Worm (Caenorhabditis elegans) whole organism, mixed stage, embryonic: ENCODE measurements around the gene Y57A10C.1.

Experiments used
- M03D4.4 ChIP-seq: sonication (generic microtip); optimal IDR thresholded peaks from 2 replicates; lab custom pipeline; 2017; ENCODE audit warnings: mild to moderate bottlenecking, missing genetic modification characterization, missing compliant biosample characterization
- bed-3 ChIP-seq: fragments of 200-800 bp; sonication (Bioruptor generic); optimal IDR thresholded peaks from 3 replicates; lab custom pipeline; 2018; ENCODE audit warnings: mild to moderate bottlenecking, missing genetic modification characterization, moderate library complexity, missing compliant biosample characterization
- blmp-1 ChIP-seq: fragments of 150-350 bp; optimal IDR thresholded peaks from 2 replicates; lab custom pipeline; 2014; ENCODE audit warnings: missing biosample characterization, missing genetic modification characterization
- ceh-39 ChIP-seq: fragments of 150-350 bp; optimal IDR thresholded peaks from 2 replicates; lab custom pipeline; 2014; ENCODE audit warnings: missing biosample characterization, missing genetic modification characterization
- ceh-43 ChIP-seq: fragments of 200-800 bp; sonication (Bioruptor generic); optimal IDR thresholded peaks from 2 replicates; lab custom pipeline; 2018; ENCODE audit warnings: mild to moderate bottlenecking, missing genetic modification characterization, moderate library complexity, missing compliant biosample characterization
- ceh-83 ChIP-seq: fragments of 200-800 bp; sonication (Bioruptor generic); optimal IDR thresholded peaks from 2 replicates; lab custom pipeline; 2018; ENCODE audit warnings: mild to moderate bottlenecking, missing genetic modification characterization, missing compliant biosample characterization
- ces-1 ChIP-seq: fragments of 150-350 bp; optimal IDR thresholded peaks from 2 replicates; lab custom pipeline; 2014; ENCODE audit warnings: missing biosample characterization, missing genetic modification reagents, missing genetic modification characterization
- cnd-1 ChIP-seq: fragments of 200-800 bp; sonication (Bioruptor generic); optimal IDR thresholded peaks from 2 replicates; lab custom pipeline; 2018; ENCODE audit warnings: mild to moderate bottlenecking, missing genetic modification characterization, missing compliant biosample characterization
- drap-1 ChIP-seq: fragments of 200-800 bp; sonication (Bioruptor generic); optimal IDR thresholded peaks from 3 replicates; lab custom pipeline; 2018; ENCODE audit warnings: mild to moderate bottlenecking, missing genetic modification characterization, missing compliant biosample characterization
- elt-1 ChIP-seq: sonication (generic microtip); optimal IDR thresholded peaks from 2 replicates; lab custom pipeline; 2017; ENCODE audit warnings: missing genetic modification characterization, mild to moderate bottlenecking, missing compliant biosample characterization, antibody characterized with exemption, moderate library complexity, borderline replicate concordance; ENCODE audit not compliant: insufficient read depth
- elt-3 ChIP-seq: fragments of 150-350 bp; optimal IDR thresholded peaks from 2 replicates; lab custom pipeline; 2014; ENCODE audit warnings: missing biosample characterization, missing genetic modification characterization
- ham-2 ChIP-seq: fragments of 200-800 bp; sonication (Bioruptor generic); optimal IDR thresholded peaks from 2 replicates; lab custom pipeline; 2018; ENCODE audit warnings: mild to moderate bottlenecking, missing genetic modification characterization, missing compliant biosample characterization
- hlh-1 ChIP-seq: fragments of 150-350 bp; optimal IDR thresholded peaks from 2 replicates; lab custom pipeline; 2014; ENCODE audit warnings: missing biosample characterization, missing genetic modification reagents, missing genetic modification characterization
- lin-32 ChIP-seq: fragments of 200-800 bp; sonication (Bioruptor generic); optimal IDR thresholded peaks from 2 replicates; lab custom pipeline; 2018; ENCODE audit warnings: mild to moderate bottlenecking, missing genetic modification characterization, missing compliant biosample characterization
- lsy-2 ChIP-seq: fragments of 150-350 bp; optimal IDR thresholded peaks from 2 replicates; lab custom pipeline; 2014; ENCODE audit warnings: missing biosample characterization, missing genetic modification characterization
- mab-5 ChIP-seq: fragments of 150-350 bp; optimal IDR thresholded peaks from 2 replicates; lab custom pipeline; 2014; ENCODE audit warnings: missing biosample characterization, missing genetic modification characterization
- mls-2 ChIP-seq: sonication (generic microtip); optimal IDR thresholded peaks from 2 replicates; lab custom pipeline; 2016; ENCODE audit warnings: mild to moderate bottlenecking, missing genetic modification characterization, moderate library complexity, missing compliant biosample characterization
- nhr-237 ChIP-seq: fragments of 150-350 bp; optimal IDR thresholded peaks from 2 replicates; lab custom pipeline; 2014; ENCODE audit warnings: missing biosample characterization, missing genetic modification characterization
- nhr-76 ChIP-seq: sonication (generic microtip); optimal IDR thresholded peaks from 2 replicates; lab custom pipeline; 2017; ENCODE audit warnings: missing biosample characterization, missing genetic modification characterization
- pha-4 ChIP-seq: fragments of 150-350 bp; optimal IDR thresholded peaks from 2 replicates; lab custom pipeline; 2018; ENCODE audit warnings: missing biosample characterization, missing genetic modification reagents, missing genetic modification characterization
- sem-2 ChIP-seq: fragments of 200-800 bp; sonication (Bioruptor generic); optimal IDR thresholded peaks from 2 replicates; lab custom pipeline; 2018; ENCODE audit warnings: mild to moderate bottlenecking, missing genetic modification characterization, missing compliant biosample characterization
- snpc-4 ChIP-seq: fragments of 150-350 bp; optimal IDR thresholded peaks from 2 replicates; lab custom pipeline; 2014; ENCODE audit warnings: missing biosample characterization, missing genetic modification characterization
- sptf-1 ChIP-seq: sonication (generic microtip); optimal IDR thresholded peaks from 2 replicates; lab custom pipeline; 2017; ENCODE audit warnings: mild to moderate bottlenecking, missing genetic modification characterization, moderate library complexity, missing compliant biosample characterization
- tbx-8 ChIP-seq: fragments of 200-800 bp; sonication (Bioruptor generic); optimal IDR thresholded peaks from 2 replicates; lab custom pipeline; 2018; ENCODE audit warnings: mild to moderate bottlenecking, missing genetic modification characterization, moderate library complexity, missing compliant biosample characterization
- unc-120 ChIP-seq: sonication (generic microtip); optimal IDR thresholded peaks from 2 replicates; lab custom pipeline; 2017; ENCODE audit warnings: missing genetic modification characterization, missing compliant biosample characterization; ENCODE audit not compliant: poor library complexity, severe bottlenecking
- unc-39 ChIP-seq: fragments of 150-350 bp; optimal IDR thresholded peaks from 2 replicates; lab custom pipeline; 2014; ENCODE audit warnings: missing biosample characterization, missing genetic modification characterization
- unc-62 ChIP-seq: fragments of 150-350 bp; optimal IDR thresholded peaks from 2 replicates; lab custom pipeline; 2014; ENCODE audit warnings: missing biosample characterization, missing genetic modification reagents, missing genetic modification characterization
- zip-8 ChIP-seq: fragments of 150-350 bp; optimal IDR thresholded peaks from 2 replicates; lab custom pipeline; 2014; ENCODE audit warnings: missing biosample characterization, missing genetic modification characterization

The Y57A10C.1 gene

DNA sequence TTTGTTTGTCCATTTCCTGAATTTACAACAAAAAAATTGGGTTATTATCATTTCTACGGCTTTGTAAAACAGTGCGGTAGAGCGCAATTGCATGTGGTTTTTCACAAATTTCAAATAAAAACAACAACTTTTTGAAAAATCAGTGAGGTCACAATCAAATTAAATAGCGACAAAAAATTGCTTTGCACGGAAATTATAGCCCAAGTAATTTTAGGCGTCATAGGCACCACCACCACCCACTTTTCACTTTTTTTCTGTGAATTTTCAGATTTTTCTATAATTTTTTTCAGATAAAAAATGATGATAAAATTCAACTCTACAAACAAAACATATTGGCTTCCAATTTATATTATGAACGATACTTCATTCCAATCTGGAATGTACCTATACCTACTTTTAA lies 45.0 kb upstream of the Y57A10C.1 start, which contains the start of gene sre-38:
TSS of gene sre-38 (plus strand) at position 301 of the 400 bp plus-strand sequence.
- TF ChIP-seq bed-3 (GFP tag; lab: Kevin White, UChicago) (no peak), ceh-43 (GFP tag; lab: Kevin White, UChicago) (no peak), drap-1 (GFP tag; lab: Kevin White, UChicago) (no peak), cnd-1 (no peak), tbx-8 (GFP tag; lab: Kevin White, UChicago) (no peak), ham-2 (GFP tag; lab: Kevin White, UChicago) (no peak), mab-5 (tag; lab: Kevin White, UChicago) (no peak), sem-2 (GFP tag; lab: Kevin White, UChicago) (no peak), M03D4.4 (no peak), nhr-76 (tag; lab: Kevin White, UChicago) (no peak), unc-39 (no peak), snpc-4 (tag; lab: Kevin White, UChicago) (no peak), pha-4 (tag; lab: Kevin White, UChicago) (no peak), mls-2 (tag; lab: Kevin White, UChicago) (no peak), nhr-237 (tag; lab: Kevin White, UChicago) (no peak)

DNA sequence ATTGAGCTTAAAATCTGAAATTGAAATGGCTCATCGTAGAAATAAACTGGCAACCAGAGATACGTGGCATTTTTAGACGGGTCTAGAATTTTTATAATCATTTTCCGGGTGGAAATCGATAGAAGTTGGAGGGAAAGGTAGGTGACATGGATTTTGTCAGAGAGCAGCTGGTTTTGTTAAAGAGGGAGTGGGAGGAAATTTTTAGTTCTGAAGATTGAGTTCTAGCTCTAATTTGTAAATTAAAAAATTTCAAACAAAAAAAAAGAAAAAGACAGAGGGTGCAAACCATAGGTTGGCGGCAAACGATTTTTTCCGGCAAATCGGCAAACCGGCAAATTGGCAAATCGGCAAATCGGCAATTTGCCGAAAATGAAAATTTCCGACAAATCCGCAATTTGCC lies 44.3 kb upstream of the Y57A10C.1 start, which contains the start of gene sre-32:
TSS of gene sre-32 (minus strand) at position 101 of the 400 bp plus-strand sequence.
- TF ChIP-seq unc-120 (no peak), blmp-1 (no peak), unc-62 (GFP tag; lab: Kevin White, UChicago) (no peak), ceh-39 (no peak), elt-3 (tag; lab: Kevin White, UChicago) (no peak), mls-2 (tag; lab: Kevin White, UChicago) (no peak), ces-1 (GFP tag; lab: Kevin White, UChicago) (no peak), lsy-2 (tag; lab: Kevin White, UChicago) (no peak)
- TF ChIP-seq, all 35 proteins: peak for 0

DNA sequence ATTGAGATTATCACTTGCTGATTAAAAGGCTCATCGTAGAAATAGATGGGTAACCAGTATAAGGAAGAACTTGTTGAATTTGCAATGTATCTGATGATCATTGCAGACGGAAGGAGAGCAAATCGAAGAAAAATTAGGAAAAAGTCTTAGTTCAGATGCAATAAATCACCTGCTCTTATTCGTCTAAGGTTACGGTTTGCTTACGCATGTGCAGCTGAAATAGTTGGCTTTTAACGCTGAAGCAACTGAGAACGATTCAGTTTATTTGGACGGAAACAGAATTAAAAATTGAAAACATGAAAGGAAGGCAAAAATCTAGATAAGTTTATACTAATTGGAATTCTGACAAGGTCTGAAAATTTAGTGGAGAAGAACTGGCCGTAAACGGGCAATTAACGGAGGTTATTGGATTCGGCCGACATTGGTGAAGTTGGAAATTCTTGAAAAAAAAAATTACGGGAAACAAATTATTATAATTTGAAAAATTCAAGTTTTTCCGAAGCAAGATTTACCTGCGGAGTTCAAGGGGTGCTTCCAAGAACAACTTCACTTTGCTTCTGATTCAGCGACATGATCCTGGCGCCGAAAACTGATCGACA lies 40.5 kb upstream of the Y57A10C.1 start, which contains the start of the genes sre-35 and sre-33:
TSS of gene sre-35 (minus strand) at position 101 of the 599 bp plus-strand sequence.
TSS of gene sre-33 (plus strand) at position 549 of the 599 bp plus-strand sequence.
- TF ChIP-seq M03D4.4 = no peak
- TF ChIP-seq zip-8 (tag; lab: Kevin White, UChicago) = no peak
- TF ChIP-seq sptf-1 = no peak
- TF ChIP-seq tbx-8 (GFP tag; lab: Kevin White, UChicago) = no peak
- no peak for TF ChIP-seq unc-120
- TF ChIP-seq unc-62 (GFP tag; lab: Kevin White, UChicago) = no peak
- no peak for TF ChIP-seq ceh-83 (GFP tag; lab: Kevin White, UChicago)
- TF ChIP-seq elt-1 = no peak
- TF ChIP-seq pha-4 (tag; lab: Kevin White, UChicago) = no peak
- TF ChIP-seq lsy-2 (tag; lab: Kevin White, UChicago) = no peak
- no peak for TF ChIP-seq mls-2 (tag; lab: Kevin White, UChicago)
- TF ChIP-seq lin-32 (GFP tag; lab: Kevin White, UChicago) = no peak
- TF ChIP-seq, all 35 proteins: peak for 0

DNA sequence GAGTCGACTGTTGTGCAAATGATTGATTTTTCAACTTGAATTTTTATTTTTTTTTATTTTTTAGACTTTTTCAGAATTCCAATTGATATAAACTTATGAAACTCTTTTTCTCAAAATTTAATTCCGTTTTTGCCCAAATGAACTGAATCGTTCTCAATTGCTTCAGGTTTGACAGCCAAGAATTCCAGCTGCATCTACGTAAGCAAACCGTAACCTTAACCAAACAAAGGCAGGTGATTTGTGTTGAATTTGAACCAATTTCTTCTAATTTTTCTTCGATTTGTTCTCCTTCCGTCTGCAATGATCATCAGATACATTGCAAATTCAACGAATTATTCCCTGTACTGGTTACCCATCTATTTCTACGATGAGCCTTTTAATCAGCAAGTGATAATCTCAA lies 37.5 kb upstream of the Y57A10C.1 start, which contains the start of gene sre-34:
TSS of gene sre-34 (plus strand) at position 301 of the 400 bp plus-strand sequence.
- TF ChIP-seq hlh-1 (tag; lab: Kevin White, UChicago) (no peak), tbx-8 (GFP tag; lab: Kevin White, UChicago) (no peak)
- TF ChIP-seq, all 35 proteins: peak for 0

DNA sequence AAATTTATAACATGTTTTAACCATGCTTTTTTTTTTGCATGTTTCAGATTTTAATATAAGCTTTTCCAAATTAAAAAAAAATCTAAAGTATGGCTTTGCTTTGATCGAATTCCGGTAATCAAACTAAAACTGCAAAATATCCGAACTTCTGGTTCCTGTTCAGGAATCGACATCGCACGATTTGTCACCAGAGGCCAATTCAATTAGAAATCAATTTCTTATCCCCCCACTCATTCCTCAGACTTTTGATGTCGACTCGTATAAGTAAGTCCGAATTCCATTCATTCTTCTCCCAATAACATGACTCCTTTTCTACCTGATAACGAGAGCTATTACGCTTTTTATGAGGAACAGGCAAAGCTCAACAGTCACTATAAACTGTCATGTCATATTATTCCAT lies 35.9 kb upstream of the Y57A10C.1 start, which contains the start of gene srh-27:
TSS of gene srh-27 (plus strand) at position 301 of the 400 bp plus-strand sequence.
- TF ChIP-seq drap-1 (GFP tag; lab: Kevin White, UChicago) = no peak
